Fruit fly (Drosophila melanogaster): ENCODE data around the gene CG5359.

CG5359 gene

DNA sequence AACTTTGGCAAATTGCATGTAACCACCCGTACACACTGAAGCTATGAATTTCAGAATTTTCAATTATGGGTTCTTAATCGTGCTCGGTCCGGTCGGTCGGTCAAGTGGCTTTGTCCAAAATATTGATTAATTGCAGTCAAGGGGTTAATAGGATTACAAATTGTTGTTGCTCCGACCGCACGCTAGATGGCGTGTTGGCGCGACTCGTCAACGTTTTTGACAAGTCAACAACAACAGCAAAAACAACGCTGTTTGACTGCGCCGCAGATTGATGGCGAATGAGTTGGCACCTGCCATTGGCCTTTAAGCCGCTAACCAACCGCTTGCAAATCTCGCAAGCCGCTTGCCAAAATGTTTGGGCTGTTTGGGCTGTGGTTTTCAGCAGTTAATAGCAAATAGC, 44.4 kb downstream of the CG5359 start:
- TF ChIP-seq noc (tag; optimal IDR thresholded peaks at IDR 0.05) = no peak

DNA sequence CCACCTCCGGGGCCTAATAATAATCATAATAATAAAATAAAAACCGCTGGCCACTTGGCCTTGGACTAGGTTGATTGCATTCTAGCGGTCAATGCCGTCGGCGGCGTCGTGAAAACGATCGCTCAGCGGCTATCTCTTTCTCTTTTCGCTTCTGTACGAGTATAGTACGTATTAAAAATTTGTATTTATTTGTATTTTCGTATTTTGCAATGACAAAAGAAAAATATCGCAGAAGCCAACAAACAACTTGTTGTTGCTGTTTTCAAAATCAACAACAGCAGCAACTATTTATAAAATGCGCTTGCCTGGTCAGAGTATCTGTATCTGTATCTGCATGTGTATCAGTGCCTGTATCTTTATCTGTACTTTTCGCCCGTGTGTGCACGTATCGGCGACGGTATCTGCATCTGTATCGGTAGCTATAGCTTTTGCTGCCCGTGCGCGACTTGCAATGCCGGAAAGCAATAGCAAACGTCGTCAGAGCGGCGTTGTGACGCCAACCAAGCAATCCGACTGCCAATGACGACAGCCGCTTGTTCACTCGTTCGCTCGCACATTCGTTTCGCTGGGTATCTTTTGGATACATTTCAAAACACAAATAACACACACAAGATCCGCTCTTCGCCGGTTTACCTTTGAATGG, 46.3 kb downstream of the CG5359 start:
- no peak for TF ChIP-seq noc (tag; optimal IDR thresholded peaks at IDR 0.05)

DNA sequence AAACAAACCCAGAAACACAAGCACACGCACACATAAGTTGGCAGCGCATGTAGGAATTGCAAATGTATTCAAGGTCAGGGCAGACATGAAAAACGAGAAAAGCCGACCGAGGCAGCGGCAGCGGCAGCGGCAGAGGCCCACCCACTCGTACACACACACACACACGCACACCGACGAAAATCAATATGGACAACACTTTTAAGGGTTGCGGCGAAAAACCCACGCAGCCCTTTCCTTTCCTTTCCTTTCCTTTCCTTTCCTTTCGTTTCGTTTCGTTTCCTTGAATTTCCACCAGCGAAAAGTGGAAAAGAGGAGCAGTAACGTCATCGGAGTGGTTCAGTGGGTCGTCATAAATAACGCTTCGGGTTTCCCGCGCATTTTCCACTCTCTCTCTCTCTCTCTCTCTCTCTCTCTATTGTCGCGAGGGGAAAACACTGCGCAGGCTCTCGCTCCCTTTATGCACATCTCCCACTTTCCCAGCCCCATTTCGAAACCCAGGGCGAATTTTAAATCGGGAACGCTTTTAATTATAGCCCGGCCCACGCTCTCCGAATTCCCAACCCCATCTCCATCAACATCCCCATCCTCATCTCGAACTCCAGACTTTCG, 48.3 kb downstream of the CG5359 start:
- TF ChIP-seq noc (tag; optimal IDR thresholded peaks at IDR 0.05) = no peak

DNA sequence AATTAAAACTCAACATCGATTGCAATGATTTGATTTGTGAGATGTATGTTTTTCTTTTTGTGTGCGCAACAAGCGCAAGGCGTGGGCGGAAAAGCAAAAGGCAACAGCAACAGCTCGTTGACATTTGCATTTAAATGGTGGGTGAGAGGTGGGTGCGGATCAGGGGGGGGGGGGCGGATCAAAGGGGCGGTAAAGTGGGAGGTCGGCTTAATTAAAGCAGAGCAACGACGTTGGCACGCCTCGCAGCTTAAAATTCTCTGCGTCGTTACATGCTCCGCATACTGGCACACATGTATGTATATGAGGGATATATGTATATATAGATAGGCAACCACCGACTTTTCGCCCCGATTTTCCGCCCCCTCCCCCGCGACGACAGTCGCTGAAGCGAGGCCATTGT, 49.4 kb downstream of the CG5359 start:
- TF ChIP-seq noc (tag; optimal IDR thresholded peaks at IDR 0.05) = no peak

DNA sequence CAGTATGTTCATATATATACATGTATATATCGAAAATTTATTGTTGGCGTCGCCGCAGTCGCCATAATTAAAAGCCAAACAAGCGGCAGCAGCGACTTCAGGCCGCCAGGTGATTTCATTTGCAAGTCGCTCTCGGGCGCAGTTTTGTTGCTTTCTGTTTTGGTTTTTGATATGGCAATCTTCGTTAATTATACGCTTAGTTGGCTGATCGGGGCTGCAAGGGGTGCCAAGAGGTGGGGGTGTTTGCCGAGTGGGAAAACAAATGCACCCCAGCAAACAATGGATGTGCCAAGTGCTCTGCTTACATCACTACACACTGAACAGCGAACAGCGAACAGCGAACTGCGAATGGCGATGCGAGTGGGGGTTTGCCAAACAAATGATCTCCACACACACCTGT, 50.1 kb downstream of the CG5359 start:
- no peak for TF ChIP-seq noc (tag; optimal IDR thresholded peaks at IDR 0.05)

DNA sequence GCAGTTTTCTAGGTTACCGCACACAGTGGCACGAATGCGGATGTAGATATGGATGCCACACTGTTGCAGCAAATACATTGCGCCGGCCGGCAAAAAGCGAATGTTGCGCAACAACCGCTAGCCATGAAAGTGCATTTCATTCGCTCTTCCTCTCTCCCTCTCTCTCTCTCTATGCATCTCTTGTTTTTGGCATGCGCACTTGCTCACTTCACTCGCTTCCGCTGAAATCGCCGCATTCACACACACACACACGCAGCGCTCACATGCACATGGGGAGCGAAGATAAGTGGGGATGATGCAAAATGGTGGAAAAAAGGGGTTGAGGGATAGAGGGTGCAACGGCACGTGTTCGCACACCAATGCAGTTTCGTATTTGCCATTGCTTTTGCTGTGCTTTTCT, 51.2 kb downstream of the CG5359 start:
- no peak for TF ChIP-seq noc (tag; optimal IDR thresholded peaks at IDR 0.05)
